Worm (Caenorhabditis elegans) whole organism, young adult: Measurements from ENCODE around the gene cex-2.

Experiments used
- ZK185.1 ChIP-seq: sonication (generic microtip); optimal IDR thresholded peaks from 2 replicates; lab custom pipeline; 2016; ENCODE audit warnings: mild to moderate bottlenecking, missing genetic modification characterization, missing compliant biosample characterization; ENCODE audit not compliant: poor library complexity, severe bottlenecking
- ceh-100 ChIP-seq: fragments of 200-800 bp; sonication (Bioruptor generic); IDR thresholded peaks from 2 replicates; pipeline ENCODE4 v1.3.6; 2022; ENCODE audit warnings: missing genetic modification reagents, missing genetic modification characterization, missing compliant biosample characterization
- lin-26 ChIP-seq: fragments of 200-800 bp; sonication (Bioruptor generic); IDR thresholded peaks from 2 replicates; pipeline ENCODE4 v1.3.6; 2022; ENCODE audit warnings: missing genetic modification reagents, missing genetic modification characterization, missing compliant biosample characterization
- lin-40 ChIP-seq: sonication (generic microtip); optimal IDR thresholded peaks from 2 replicates; lab custom pipeline; 2016; ENCODE audit warnings: missing genetic modification characterization, mild to moderate bottlenecking, missing compliant biosample characterization, missing genotype, missing genetic modification reagents
- madf-3 ChIP-seq: fragments of 200-800 bp; sonication (Bioruptor generic); IDR thresholded peaks from 2 replicates; pipeline ENCODE4 v1.3.6; 2022; ENCODE audit warnings: missing genetic modification reagents, missing genetic modification characterization, missing compliant biosample characterization
- repo-1 ChIP-seq: sonication (generic microtip); optimal IDR thresholded peaks from 2 replicates; lab custom pipeline; 2017; ENCODE audit warnings: mild to moderate bottlenecking, missing genetic modification characterization, missing compliant biosample characterization
- ztf-3 ChIP-seq: fragments of 200-800 bp; sonication (Bioruptor generic); optimal IDR thresholded peaks from 2 replicates; lab custom pipeline; 2018; ENCODE audit warnings: mild to moderate bottlenecking, missing genetic modification characterization, missing compliant biosample characterization

- TF ChIP-seq repo-1 (tag; lab: Kevin White, UChicago) (no peak), ZK185.1 (tag; lab: Kevin White, UChicago) (no peak), madf-3 (GFP tag; lab: Robert Waterston, UW) (no peak), lin-40 (no peak), ceh-100 (GFP tag; lab: Robert Waterston, UW) (no peak), lin-26 (GFP tag; lab: Robert Waterston, UW) (no peak), ztf-3 (no peak)
These were observed 25.8 kb downstream of the cex-2 start for ce11 chrII:7809358-7809914.
